Worm (Caenorhabditis elegans) whole organism, early embryonic: Measurements from ENCODE around the gene F46B6.4.

ENCODE experiments used
- B0310.2 ChIP-seq: sonication (generic microtip); optimal IDR thresholded peaks from 2 replicates; lab custom pipeline; 2016; ENCODE audit warnings: mild to moderate bottlenecking, missing genetic modification characterization, missing compliant biosample characterization
- F13C5.2 ChIP-seq: sonication (generic microtip); optimal IDR thresholded peaks from 2 replicates; lab custom pipeline; 2017; ENCODE audit warnings: mild to moderate bottlenecking, missing genetic modification characterization, inconsistent platforms, missing compliant biosample characterization
- aly-1 ChIP-seq: sonication (generic microtip); optimal IDR thresholded peaks from 2 replicates; lab custom pipeline; 2016; ENCODE audit warnings: missing genetic modification characterization, missing compliant biosample characterization
- ama-1 ChIP-seq: fragments of 150-350 bp; optimal IDR thresholded peaks from 2 replicates; lab custom pipeline; 2014
- ceh-36 ChIP-seq: sonication (generic microtip); optimal IDR thresholded peaks from 2 replicates; lab custom pipeline; 2016; ENCODE audit warnings: missing genetic modification characterization, inconsistent platforms, missing compliant biosample characterization
- ets-7 ChIP-seq: sonication (generic microtip); optimal IDR thresholded peaks from 2 replicates; lab custom pipeline; 2016; ENCODE audit warnings: missing genotype, missing genetic modification characterization, missing compliant biosample characterization
- flt-1 ChIP-seq: fragments of 200-800 bp; sonication (Bioruptor generic); IDR thresholded peaks from 2 replicates; pipeline ENCODE4 v1.3.6; 2022; ENCODE audit warnings: missing genetic modification characterization, missing compliant biosample characterization
- hmbx-1 ChIP-seq: sonication (generic microtip); optimal IDR thresholded peaks from 2 replicates; lab custom pipeline; 2016; ENCODE audit warnings: mild to moderate bottlenecking, missing genetic modification characterization, missing compliant biosample characterization
- hmg-4 ChIP-seq: fragments of 200-800 bp; sonication (Bioruptor generic); optimal IDR thresholded peaks from 2 replicates; lab custom pipeline; 2018; ENCODE audit warnings: mild to moderate bottlenecking, missing genetic modification characterization, missing compliant biosample characterization
- hnd-1 ChIP-seq: sonication (generic microtip); optimal IDR thresholded peaks from 2 replicates; lab custom pipeline; 2016; ENCODE audit warnings: missing genetic modification characterization, missing compliant biosample characterization
- pes-1 ChIP-seq: fragments of 200-800 bp; sonication (Bioruptor generic); IDR thresholded peaks from 2 replicates; pipeline ENCODE4 v1.3.6; 2022; ENCODE audit warnings: missing genetic modification reagents, missing genetic modification characterization, missing compliant biosample characterization
- sea-1 ChIP-seq: fragments of 200-800 bp; sonication (Bioruptor generic); conservative IDR thresholded peaks from 2 replicates; pipeline ENCODE4 v1.3.6; 2022; ENCODE audit warnings: missing genetic modification characterization, missing compliant biosample characterization
- tbx-11 ChIP-seq: fragments of 200-800 bp; sonication (Bioruptor generic); IDR thresholded peaks from 2 replicates; pipeline ENCODE4 v1.3.6; 2022; ENCODE audit warnings: missing genetic modification characterization, missing compliant biosample characterization
- tra-4 ChIP-seq: sonication (generic microtip); optimal IDR thresholded peaks from 2 replicates; lab custom pipeline; 2017; ENCODE audit warnings: missing genetic modification characterization, missing compliant biosample characterization

- TF ChIP-seq hmbx-1 (tag; lab: Kevin White, UChicago) = no peak
- TF ChIP-seq ceh-36 = no peak
- no peak for TF ChIP-seq ama-1 (lab: Kevin White, UChicago)
- TF ChIP-seq tra-4 (tag; lab: Kevin White, UChicago) = no peak
- no peak for TF ChIP-seq ets-7
- no peak for TF ChIP-seq tbx-11
- no peak for TF ChIP-seq flt-1 (GFP tag; lab: Robert Waterston, UW)
- TF ChIP-seq sea-1 = no peak
- TF ChIP-seq B0310.2 (tag; lab: Kevin White, UChicago) = no peak
- TF ChIP-seq hmg-4 (GFP tag; lab: Kevin White, UChicago) = no peak
- no peak for TF ChIP-seq aly-1
- no peak for TF ChIP-seq pes-1 (GFP tag; lab: Robert Waterston, UW)
- no peak for TF ChIP-seq hnd-1 (tag; lab: Kevin White, UChicago)
- TF ChIP-seq F13C5.2 (tag; lab: Kevin White, UChicago) = no peak
Measured at ce11 chrV:9733920-9734454, 45.3 kb downstream of the F46B6.4 start, which contains the start of gene cal-7.
